Worm (Caenorhabditis elegans) whole organism, L2 larva: ENCODE data around the gene F54E7.6.
A peak's percentile ranks its signal among the peaks of the same experiment; 100 is the strongest.

Experiments
- C34F6.9 ChIP-seq: fragments of 150-350 bp; optimal IDR thresholded peaks from 2 replicates; lab custom pipeline; 2014; ENCODE audit warnings: missing biosample characterization, missing genetic modification characterization
- F13H6.1 ChIP-seq: sonication (generic microtip); optimal IDR thresholded peaks from 2 replicates; lab custom pipeline; 2016; ENCODE audit warnings: missing genetic modification characterization, missing compliant biosample characterization
- R02D3.7 ChIP-seq: fragments of 150-350 bp; optimal IDR thresholded peaks from 2 replicates; lab custom pipeline; 2014; ENCODE audit warnings: missing biosample characterization, missing genetic modification characterization
- Y55F3AM.14 ChIP-seq: fragments of 200-800 bp; sonication (Bioruptor generic); optimal IDR thresholded peaks from 2 replicates; lab custom pipeline; 2018; ENCODE audit warnings: mild to moderate bottlenecking, missing genetic modification characterization, missing compliant biosample characterization
- ZK546.5 ChIP-seq: sonication (generic microtip); optimal IDR thresholded peaks from 2 replicates; lab custom pipeline; 2017; ENCODE audit warnings: missing biosample characterization, missing genetic modification characterization
- alr-1 ChIP-seq: fragments of 150-350 bp; optimal IDR thresholded peaks from 2 replicates; lab custom pipeline; 2014; ENCODE audit warnings: missing biosample characterization, missing genetic modification characterization
- aly-2 ChIP-seq: fragments of 150-350 bp; optimal IDR thresholded peaks from 2 replicates; lab custom pipeline; 2014; ENCODE audit warnings: missing biosample characterization, missing genetic modification characterization
- ama-1 ChIP-seq: fragments of 150-350 bp; optimal IDR thresholded peaks from 2 replicates; lab custom pipeline; 2018; ENCODE audit warnings: inconsistent platforms
- blmp-1 ChIP-seq: sonication (generic microtip); optimal IDR thresholded peaks from 2 replicates; lab custom pipeline; 2017; ENCODE audit warnings: missing genetic modification characterization, mild to moderate bottlenecking, missing compliant biosample characterization, antibody characterized with exemption, moderate library complexity; ENCODE audit not compliant: insufficient read depth
- ceh-82 ChIP-seq: fragments of 150-350 bp; optimal IDR thresholded peaks from 2 replicates; lab custom pipeline; 2014; ENCODE audit warnings: missing biosample characterization, missing genetic modification characterization
- crh-2 ChIP-seq: sonication (generic microtip); optimal IDR thresholded peaks from 2 replicates; lab custom pipeline; 2017; ENCODE audit warnings: missing biosample characterization, missing genetic modification characterization
- dmd-4 ChIP-seq: sonication (generic microtip); optimal IDR thresholded peaks from 2 replicates; lab custom pipeline; 2017; ENCODE audit warnings: missing biosample characterization, missing genetic modification characterization
- egl-27 ChIP-seq: sonication (generic microtip); optimal IDR thresholded peaks from 3 replicates; lab custom pipeline; 2017; ENCODE audit warnings: missing biosample characterization, missing genetic modification reagents, missing genetic modification characterization
- elt-1 ChIP-seq: fragments of 150-350 bp; optimal IDR thresholded peaks from 2 replicates; lab custom pipeline; 2014; ENCODE audit warnings: missing biosample characterization, missing genetic modification characterization
- fos-1 ChIP-seq: fragments of 150-350 bp; optimal IDR thresholded peaks from 2 replicates; lab custom pipeline; 2014; ENCODE audit warnings: missing biosample characterization, missing genetic modification characterization
- gmeb-1 ChIP-seq: fragments of 150-350 bp; optimal IDR thresholded peaks from 2 replicates; lab custom pipeline; 2014; ENCODE audit warnings: missing biosample characterization, missing genetic modification characterization
- lin-11 ChIP-seq: fragments of 150-350 bp; sonication (generic microtip); optimal IDR thresholded peaks from 2 replicates; lab custom pipeline; 2014; ENCODE audit warnings: missing biosample characterization, missing genetic modification characterization, inconsistent platforms, mixed read lengths
- lin-13 ChIP-seq: fragments of 150-350 bp; optimal IDR thresholded peaks from 2 replicates; lab custom pipeline; 2014; ENCODE audit warnings: missing biosample characterization, missing genetic modification reagents, missing genetic modification characterization
- lin-39 ChIP-seq: fragments of 150-350 bp; optimal IDR thresholded peaks from 2 replicates; lab custom pipeline; 2014; ENCODE audit warnings: missing biosample characterization, missing genetic modification reagents, missing genetic modification characterization
- lsy-2 ChIP-seq, 2 experiments: fragments of 150-350 bp in 1 of 2; sonication (generic microtip) in 1 of 2; optimal IDR thresholded peaks; 2 replicates each; lab custom pipeline; 2014 to 2017; ENCODE audit warnings: missing biosample characterization in 2 of 2, missing genetic modification characterization in 2 of 2
- mdl-1 ChIP-seq, 2 experiments: fragments of 150-350 bp in 1 of 2; sonication (generic microtip) in 1 of 2; optimal IDR thresholded peaks; 2 replicates each; lab custom pipeline; 2017; ENCODE audit warnings: missing biosample characterization in 2 of 2, missing genetic modification characterization in 2 of 2
- nhr-11 ChIP-seq: fragments of 150-350 bp; optimal IDR thresholded peaks from 2 replicates; lab custom pipeline; 2014; ENCODE audit warnings: missing biosample characterization, missing genetic modification characterization
- nhr-12 ChIP-seq: fragments of 150-350 bp; optimal IDR thresholded peaks from 2 replicates; lab custom pipeline; 2014; ENCODE audit warnings: missing biosample characterization, missing genetic modification characterization
- nhr-129 ChIP-seq: fragments of 150-350 bp; optimal IDR thresholded peaks from 2 replicates; lab custom pipeline; 2014; ENCODE audit warnings: missing biosample characterization, missing genetic modification characterization
- nhr-23 ChIP-seq: fragments of 150-350 bp; optimal IDR thresholded peaks from 2 replicates; lab custom pipeline; 2014; ENCODE audit warnings: missing biosample characterization, missing genetic modification reagents, missing genetic modification characterization
- nhr-25 ChIP-seq: fragments of 150-350 bp; sonication (generic microtip); optimal IDR thresholded peaks from 3 replicates; lab custom pipeline; 2014; ENCODE audit warnings: missing biosample characterization, missing genetic modification characterization
- nhr-6 ChIP-seq: fragments of 150-350 bp; optimal IDR thresholded peaks from 2 replicates; lab custom pipeline; 2014; ENCODE audit warnings: missing biosample characterization, missing genetic modification characterization
- nhr-77 ChIP-seq: fragments of 150-350 bp; optimal IDR thresholded peaks from 2 replicates; lab custom pipeline; 2014; ENCODE audit warnings: missing biosample characterization, missing genetic modification characterization
- peb-1 ChIP-seq: fragments of 150-350 bp; optimal IDR thresholded peaks from 2 replicates; lab custom pipeline; 2014; ENCODE audit warnings: missing biosample characterization, missing genetic modification characterization
- skn-1 ChIP-seq: sonication (generic microtip); optimal IDR thresholded peaks from 2 replicates; lab custom pipeline; 2017; ENCODE audit warnings: missing biosample characterization, missing genetic modification characterization
- sma-3 ChIP-seq: sonication (generic microtip); optimal IDR thresholded peaks from 2 replicates; lab custom pipeline; 2016; ENCODE audit warnings: missing genetic modification reagents, missing genetic modification characterization, missing compliant biosample characterization
- sma-9 ChIP-seq, 2 experiments: fragments of 150-350 bp in 1 of 2; sonication (generic microtip) in 1 of 2; optimal IDR thresholded peaks; 2 replicates each; lab custom pipeline; 2014 to 2016; ENCODE audit warnings: missing genetic modification characterization in 2 of 2, mild to moderate bottlenecking in 1 of 2, missing biosample characterization in 1 of 2, missing compliant biosample characterization in 1 of 2, missing genetic modification reagents in 1 of 2, moderate library complexity in 1 of 2
- snpc-4 ChIP-seq: fragments of 150-350 bp; optimal IDR thresholded peaks from 2 replicates; lab custom pipeline; 2014; ENCODE audit warnings: missing biosample characterization, missing genetic modification characterization
- unc-55 ChIP-seq: fragments of 150-350 bp; sonication (generic microtip); optimal IDR thresholded peaks from 3 replicates; lab custom pipeline; 2014; ENCODE audit warnings: missing biosample characterization, missing genetic modification reagents, missing genetic modification characterization
- unc-62 ChIP-seq: fragments of 150-350 bp; optimal IDR thresholded peaks from 2 replicates; lab custom pipeline; 2014; ENCODE audit warnings: missing biosample characterization, missing genetic modification reagents, missing genetic modification characterization
- zag-1 ChIP-seq: fragments of 150-350 bp; optimal IDR thresholded peaks from 2 replicates; lab custom pipeline; 2014; ENCODE audit warnings: missing biosample characterization, missing genetic modification characterization
- ztf-1 ChIP-seq: fragments of 200-800 bp; sonication (Bioruptor generic); conservative IDR thresholded peaks from 2 replicates; pipeline ENCODE4 v1.3.6; 2022; ENCODE audit warnings: missing genetic modification characterization, missing compliant biosample characterization
- ztf-4 ChIP-seq: fragments of 150-350 bp; optimal IDR thresholded peaks from 2 replicates; lab custom pipeline; 2014; ENCODE audit warnings: missing biosample characterization, missing genetic modification characterization

The F54E7.6 gene

ce11 chrIII:5653692-5654105, 7.2 kb downstream of the F54E7.6 start (continued):
- TF ChIP-seq ztf-1 (GFP tag; lab: Robert Waterston, UW), result no peak
- TF ChIP-seq nhr-23, result no peak
- TF ChIP-seq lin-13, result peak; percentile 23
- peak; percentile 53 for TF ChIP-seq sma-9 (GFP tag; optimal IDR thresholded peaks at IDR 0.05; lab: Kevin White, UChicago)
- TF ChIP-seq sma-9 (tag; optimal IDR thresholded peaks at IDR 0.05; lab: Kevin White, UChicago), result no peak
- no peak for TF ChIP-seq alr-1 (tag; lab: Kevin White, UChicago)
- no peak for TF ChIP-seq zag-1 (tag; lab: Kevin White, UChicago)
- no peak for TF ChIP-seq Y55F3AM.14 (GFP tag; lab: Kevin White, UChicago)
- peak in 1 of 2 experiments; percentile 37 for TF ChIP-seq lsy-2 (tag; optimal IDR thresholded peaks at IDR 0.05; lab: Kevin White, UChicago)
- TF ChIP-seq elt-1 (tag; lab: Kevin White, UChicago), result no peak
- TF ChIP-seq ztf-4 (tag; lab: Kevin White, UChicago), result no peak
- no peak for TF ChIP-seq blmp-1 (tag; lab: Kevin White, UChicago)
- no peak for TF ChIP-seq aly-2
- no peak for TF ChIP-seq ZK546.5
- TF ChIP-seq dmd-4 (tag; lab: Kevin White, UChicago), result no peak
- no peak for TF ChIP-seq unc-62 (GFP tag; lab: Kevin White, UChicago)
- peak; percentile 86 for TF ChIP-seq ama-1 (lab: Kevin White, UChicago)
- no peak for TF ChIP-seq R02D3.7
- no peak for TF ChIP-seq egl-27 (tag; lab: Kevin White, UChicago)
- TF ChIP-seq gmeb-1 (tag; lab: Kevin White, UChicago), result peak; percentile 59
- TF ChIP-seq ceh-82 (tag; lab: Kevin White, UChicago), result no peak
- no peak for TF ChIP-seq nhr-11 (tag; lab: Kevin White, UChicago)
- no peak for TF ChIP-seq nhr-25
- no peak for TF ChIP-seq lin-39 (tag; lab: Kevin White, UChicago)
- no peak for TF ChIP-seq nhr-12 (tag; lab: Kevin White, UChicago)
- peak; percentile 38 for TF ChIP-seq F13H6.1 (tag; lab: Kevin White, UChicago)
- peak; percentile 68 for TF ChIP-seq fos-1 (tag; lab: Kevin White, UChicago)

DNA sequence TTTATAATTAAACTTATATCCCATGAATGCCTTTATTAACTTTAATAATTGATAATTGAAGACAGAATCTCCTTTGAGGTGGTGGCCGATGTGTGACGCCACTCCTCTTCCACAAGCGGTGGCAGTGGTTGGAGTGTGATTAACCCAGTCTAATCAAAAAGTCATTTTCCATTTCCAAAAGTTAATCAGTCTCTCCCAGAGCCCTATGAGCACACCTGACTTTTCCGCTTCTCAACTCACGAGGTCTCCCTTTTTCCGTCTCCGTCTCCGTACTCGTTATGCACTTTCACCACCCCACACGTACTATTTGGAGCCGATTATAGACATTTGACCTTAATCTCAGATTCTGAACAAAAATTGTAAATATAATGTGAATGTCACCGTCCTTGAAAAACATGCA, 18.2 kb downstream of the F54E7.6 start:
- TF ChIP-seq lin-11 (tag; lab: Kevin White, UChicago) (peak; percentile 5), peb-1 (no peak), C34F6.9 (tag; lab: Kevin White, UChicago) (peak; percentile 30)

- TF ChIP-seq lsy-2 (tag; optimal IDR thresholded peaks at IDR 0.05; lab: Kevin White, UChicago) (peak in 1 of 2 experiments; percentile 72), lin-11 (tag; lab: Kevin White, UChicago) (peak; percentile 39), nhr-77 (tag; lab: Kevin White, UChicago) (no peak), sma-9 (GFP tag; optimal IDR thresholded peaks at IDR 0.05; lab: Kevin White, UChicago) (peak; percentile 28), sma-9 (tag; optimal IDR thresholded peaks at IDR 0.05; lab: Kevin White, UChicago) (no peak), nhr-129 (tag; lab: Kevin White, UChicago) (peak; percentile 74), F13H6.1 (tag; lab: Kevin White, UChicago) (peak; percentile 11), snpc-4 (tag; lab: Kevin White, UChicago) (peak; percentile 10), unc-55 (GFP tag; lab: Kevin White, UChicago) (peak; percentile 63), ztf-4 (tag; lab: Kevin White, UChicago) (peak; percentile 14), mdl-1 (tag; optimal IDR thresholded peaks at IDR 0.05; lab: Kevin White, UChicago) (peak in 1 of 2 experiments; percentile 11), C34F6.9 (tag; lab: Kevin White, UChicago) (peak; percentile 86), Y55F3AM.14 (GFP tag; lab: Kevin White, UChicago) (no peak), crh-2 (tag; lab: Kevin White, UChicago) (peak; percentile 43), nhr-23 (no peak), sma-3 (GFP tag; lab: Kevin White, UChicago) (no peak), ceh-82 (tag; lab: Kevin White, UChicago) (peak; percentile 48), lin-13 (peak; percentile 8), skn-1 (tag; lab: Kevin White, UChicago) (no peak), fos-1 (tag; lab: Kevin White, UChicago) (peak; percentile 2), zag-1 (tag; lab: Kevin White, UChicago) (peak; percentile 53), peb-1 (no peak), nhr-6 (tag; lab: Kevin White, UChicago) (peak; percentile 29)
- TF ChIP-seq, all 48 proteins: peak for 16
Measured at ce11 chrIII:5639893-5640292, 21.0 kb downstream of the F54E7.6 start.
